Worm (Caenorhabditis elegans) whole organism, L1 larva: ENCODE data around the gene trpp-5.

Experiments
- C16A3.4 ChIP-seq: fragments of 150-350 bp; optimal IDR thresholded peaks from 2 replicates; lab custom pipeline; 2014; ENCODE audit warnings: missing biosample characterization, missing genetic modification characterization
- Y116A8C.19 ChIP-seq: sonication (generic microtip); optimal IDR thresholded peaks from 2 replicates; lab custom pipeline; 2016; ENCODE audit warnings: missing compliant biosample characterization, missing genetic modification characterization, borderline replicate concordance
- aha-1 ChIP-seq: fragments of 150-350 bp; optimal IDR thresholded peaks from 2 replicates; lab custom pipeline; 2014; ENCODE audit warnings: missing biosample characterization, missing genetic modification characterization
- aly-2 ChIP-seq: fragments of 150-350 bp; optimal IDR thresholded peaks from 2 replicates; lab custom pipeline; 2014; ENCODE audit warnings: missing biosample characterization, missing genetic modification characterization
- ama-1 ChIP-seq: fragments of 150-350 bp; optimal IDR thresholded peaks from 2 replicates; lab custom pipeline; 2014
- ceh-63 ChIP-seq: fragments of 200-800 bp; sonication (Bioruptor generic); optimal IDR thresholded peaks from 2 replicates; lab custom pipeline; 2018; ENCODE audit warnings: mild to moderate bottlenecking, missing genetic modification characterization, missing compliant biosample characterization
- ceh-8 ChIP-seq: fragments of 200-800 bp; sonication (Bioruptor generic); optimal IDR thresholded peaks from 2 replicates; lab custom pipeline; 2018; ENCODE audit warnings: mild to moderate bottlenecking, missing genetic modification characterization, moderate library complexity, missing compliant biosample characterization
- ceh-88 ChIP-seq: fragments of 200-800 bp; sonication (Bioruptor generic); IDR thresholded peaks from 2 replicates; pipeline ENCODE4 v1.3.6; 2022; ENCODE audit warnings: missing genetic modification characterization, missing compliant biosample characterization
- ceh-90 ChIP-seq: sonication (generic microtip); optimal IDR thresholded peaks from 2 replicates; lab custom pipeline; 2016; ENCODE audit warnings: missing genetic modification characterization, missing compliant biosample characterization
- ces-1 ChIP-seq: fragments of 150-350 bp; optimal IDR thresholded peaks from 2 replicates; lab custom pipeline; 2014; ENCODE audit warnings: missing biosample characterization, missing genetic modification reagents, missing genetic modification characterization
- dsc-1 ChIP-seq: sonication (generic microtip); optimal IDR thresholded peaks from 2 replicates; lab custom pipeline; 2016; ENCODE audit warnings: mild to moderate bottlenecking, missing genetic modification characterization, missing compliant biosample characterization
- egl-13 ChIP-seq: sonication (generic microtip); optimal IDR thresholded peaks from 2 replicates; lab custom pipeline; 2016; ENCODE audit warnings: missing genotype, missing genetic modification reagents, missing genetic modification characterization, missing compliant biosample characterization
- elt-3 ChIP-seq, 6 experiments: fragments of 150-350 bp in 1 of 6; sonication (generic microtip); optimal IDR thresholded peaks; 2 replicates each; lab custom pipeline; 2017 to 2018; ENCODE audit warnings: missing biosample characterization in 6 of 6, missing genetic modification characterization in 6 of 6, inconsistent platforms in 1 of 6
- ets-5 ChIP-seq: fragments of 200-800 bp; sonication (Bioruptor generic); IDR thresholded peaks from 2 replicates; pipeline ENCODE4 v1.3.6; 2022; ENCODE audit warnings: missing genetic modification characterization, missing compliant biosample characterization
- fkh-10 ChIP-seq: sonication (generic microtip); optimal IDR thresholded peaks from 2 replicates; lab custom pipeline; 2017; ENCODE audit warnings: missing biosample characterization, missing genetic modification reagents, missing genetic modification characterization
- fkh-4 ChIP-seq: sonication (generic microtip); optimal IDR thresholded peaks from 2 replicates; lab custom pipeline; 2016; ENCODE audit warnings: missing compliant biosample characterization, missing genetic modification characterization, borderline replicate concordance
- fkh-8 ChIP-seq: sonication (generic microtip); optimal IDR thresholded peaks from 2 replicates; lab custom pipeline; 2016; ENCODE audit warnings: mild to moderate bottlenecking, missing genetic modification characterization, missing compliant biosample characterization
- fos-1 ChIP-seq: fragments of 150-350 bp; optimal IDR thresholded peaks from 2 replicates; lab custom pipeline; 2014; ENCODE audit warnings: missing biosample characterization, missing genetic modification characterization
- hlh-17 ChIP-seq: fragments of 200-800 bp; sonication (Bioruptor generic); optimal IDR thresholded peaks from 2 replicates; lab custom pipeline; 2018; ENCODE audit warnings: missing genetic modification characterization, mild to moderate bottlenecking, missing compliant biosample characterization, moderate library complexity, borderline replicate concordance
- hpl-2 ChIP-seq: fragments of 150-350 bp; optimal IDR thresholded peaks from 2 replicates; lab custom pipeline; 2014; ENCODE audit warnings: missing biosample characterization, missing genetic modification reagents, missing genetic modification characterization
- lin-13 ChIP-seq: fragments of 150-350 bp; optimal IDR thresholded peaks from 2 replicates; lab custom pipeline; 2014; ENCODE audit warnings: missing biosample characterization, missing genetic modification reagents, missing genetic modification characterization
- lin-14 ChIP-seq: fragments of 200-800 bp; sonication (Bioruptor generic); optimal IDR thresholded peaks from 2 replicates; lab custom pipeline; 2018; ENCODE audit warnings: mild to moderate bottlenecking, missing genetic modification characterization, moderate library complexity, missing compliant biosample characterization
- lin-15B ChIP-seq: fragments of 150-350 bp; sonication (generic microtip); optimal IDR thresholded peaks from 3 replicates; lab custom pipeline; 2014; ENCODE audit warnings: missing biosample characterization, missing genetic modification characterization
- lin-39 ChIP-seq: fragments of 150-350 bp; optimal IDR thresholded peaks from 2 replicates; lab custom pipeline; 2014; ENCODE audit warnings: missing biosample characterization, missing genetic modification reagents, missing genetic modification characterization
- lir-3 ChIP-seq: sonication (generic microtip); optimal IDR thresholded peaks from 2 replicates; lab custom pipeline; 2016; ENCODE audit warnings: mild to moderate bottlenecking, missing genetic modification characterization, moderate library complexity, missing compliant biosample characterization; ENCODE audit not compliant: poor library complexity
- lsy-2 ChIP-seq, 2 experiments: fragments of 150-350 bp; optimal IDR thresholded peaks; 2 replicates each; lab custom pipeline; 2014; ENCODE audit warnings: missing biosample characterization in 2 of 2, missing genetic modification characterization in 2 of 2
- mab-9 ChIP-seq: fragments of 200-800 bp; sonication (Bioruptor generic); IDR thresholded peaks from 2 replicates; pipeline ENCODE4 v1.3.6; 2022; ENCODE audit warnings: missing genetic modification reagents, missing genetic modification characterization, missing compliant biosample characterization
- mef-2 ChIP-seq: fragments of 150-350 bp; optimal IDR thresholded peaks from 2 replicates; lab custom pipeline; 2014; ENCODE audit warnings: missing biosample characterization, missing genetic modification characterization
- mep-1 ChIP-seq: fragments of 150-350 bp; optimal IDR thresholded peaks from 2 replicates; lab custom pipeline; 2014; ENCODE audit warnings: missing biosample characterization, missing genetic modification characterization
- nhr-12 ChIP-seq: sonication (generic microtip); optimal IDR thresholded peaks from 2 replicates; lab custom pipeline; 2017; ENCODE audit warnings: missing biosample characterization, missing genetic modification characterization
- nhr-19 ChIP-seq: fragments of 200-800 bp; sonication (Bioruptor generic); conservative IDR thresholded peaks from 2 replicates; pipeline ENCODE4 v1.3.6; 2022; ENCODE audit warnings: missing genetic modification characterization, missing compliant biosample characterization
- nhr-28 ChIP-seq: fragments of 150-350 bp; optimal IDR thresholded peaks from 2 replicates; lab custom pipeline; 2014; ENCODE audit warnings: missing biosample characterization, missing genetic modification characterization
- nhr-47 ChIP-seq: sonication (generic microtip); optimal IDR thresholded peaks from 2 replicates; lab custom pipeline; 2016; ENCODE audit warnings: mild to moderate bottlenecking, missing genetic modification characterization, moderate library complexity, missing compliant biosample characterization
- nhr-71 ChIP-seq: sonication (generic microtip); optimal IDR thresholded peaks from 2 replicates; lab custom pipeline; 2016; ENCODE audit warnings: mild to moderate bottlenecking, missing genetic modification characterization, moderate library complexity, missing compliant biosample characterization
- nhr-77 ChIP-seq: fragments of 150-350 bp; optimal IDR thresholded peaks from 2 replicates; lab custom pipeline; 2014; ENCODE audit warnings: missing biosample characterization, missing genetic modification characterization
- nhr-84 ChIP-seq: sonication (generic microtip); optimal IDR thresholded peaks from 2 replicates; lab custom pipeline; 2017; ENCODE audit warnings: missing biosample characterization, missing genetic modification characterization
- nhr-85 ChIP-seq: sonication (generic microtip); peaks from one replicate; lab custom pipeline; 2016; ENCODE audit warnings: missing genetic modification characterization, inconsistent platforms, missing compliant biosample characterization
- pax-3 ChIP-seq: fragments of 200-800 bp; sonication (Bioruptor generic); optimal IDR thresholded peaks from 2 replicates; lab custom pipeline; 2018; ENCODE audit warnings: mild to moderate bottlenecking, missing genetic modification characterization, moderate library complexity, missing compliant biosample characterization
- pqm-1 ChIP-seq: sonication (generic microtip); optimal IDR thresholded peaks from 3 replicates; lab custom pipeline; 2017; ENCODE audit warnings: missing biosample characterization, missing genetic modification characterization
- snpc-4 ChIP-seq: fragments of 150-350 bp; optimal IDR thresholded peaks from 2 replicates; lab custom pipeline; 2014; ENCODE audit warnings: missing biosample characterization, missing genetic modification characterization
- sox-4 ChIP-seq: sonication (generic microtip); optimal IDR thresholded peaks from 2 replicates; lab custom pipeline; 2016; ENCODE audit warnings: missing genetic modification characterization, missing compliant biosample characterization
- sup-37 ChIP-seq: fragments of 200-800 bp; sonication (Bioruptor generic); optimal IDR thresholded peaks from 2 replicates; lab custom pipeline; 2018; ENCODE audit warnings: mild to moderate bottlenecking, missing genetic modification characterization, missing compliant biosample characterization
- tbx-2 ChIP-seq: sonication (generic microtip); optimal IDR thresholded peaks from 2 replicates; lab custom pipeline; 2016; ENCODE audit warnings: missing genetic modification characterization, missing compliant biosample characterization
- tlp-1 ChIP-seq: fragments of 150-350 bp; optimal IDR thresholded peaks from 2 replicates; lab custom pipeline; 2014; ENCODE audit warnings: missing biosample characterization, missing genetic modification characterization
- unc-130 ChIP-seq: fragments of 150-350 bp; optimal IDR thresholded peaks from 2 replicates; lab custom pipeline; 2017; ENCODE audit warnings: missing biosample characterization, missing genetic modification characterization, inconsistent platforms
- unc-62 ChIP-seq: fragments of 150-350 bp; optimal IDR thresholded peaks from 2 replicates; lab custom pipeline; 2014; ENCODE audit warnings: missing biosample characterization, missing genetic modification reagents, missing genetic modification characterization
- unc-86 ChIP-seq: sonication (generic microtip); optimal IDR thresholded peaks from 2 replicates; lab custom pipeline; 2016; ENCODE audit warnings: missing genetic modification characterization, missing compliant biosample characterization
- unc-98 ChIP-seq: fragments of 200-800 bp; sonication (Bioruptor generic); IDR thresholded peaks from 2 replicates; pipeline ENCODE4 v1.3.6; 2022; ENCODE audit warnings: missing genetic modification characterization, missing compliant biosample characterization
- vab-15 ChIP-seq: sonication (generic microtip); optimal IDR thresholded peaks from 2 replicates; lab custom pipeline; 2017; ENCODE audit warnings: missing genotype, mild to moderate bottlenecking, missing genetic modification characterization, missing compliant biosample characterization
- xbp-1 ChIP-seq: sonication (generic microtip); optimal IDR thresholded peaks from 2 replicates; lab custom pipeline; 2016; ENCODE audit warnings: missing genetic modification characterization, missing compliant biosample characterization
- zag-1 ChIP-seq: fragments of 150-350 bp; optimal IDR thresholded peaks from 2 replicates; lab custom pipeline; 2014; ENCODE audit warnings: missing biosample characterization, missing genetic modification characterization
- zip-4 ChIP-seq: fragments of 200-800 bp; sonication (Bioruptor generic); optimal IDR thresholded peaks from 2 replicates; lab custom pipeline; 2018; ENCODE audit warnings: mild to moderate bottlenecking, missing genetic modification characterization, moderate library complexity, missing compliant biosample characterization
- ztf-11 ChIP-seq, 2 experiments: sonication (generic microtip); optimal IDR thresholded peaks; 2 replicates each; lab custom pipeline; 2016 to 2017; ENCODE audit warnings: missing genetic modification characterization in 2 of 2, missing biosample characterization in 1 of 2, missing compliant biosample characterization in 1 of 2
- ztf-4 ChIP-seq: fragments of 150-350 bp; optimal IDR thresholded peaks from 2 replicates; lab custom pipeline; 2014; ENCODE audit warnings: missing biosample characterization, missing genetic modification characterization

Gene trpp-5

DNA sequence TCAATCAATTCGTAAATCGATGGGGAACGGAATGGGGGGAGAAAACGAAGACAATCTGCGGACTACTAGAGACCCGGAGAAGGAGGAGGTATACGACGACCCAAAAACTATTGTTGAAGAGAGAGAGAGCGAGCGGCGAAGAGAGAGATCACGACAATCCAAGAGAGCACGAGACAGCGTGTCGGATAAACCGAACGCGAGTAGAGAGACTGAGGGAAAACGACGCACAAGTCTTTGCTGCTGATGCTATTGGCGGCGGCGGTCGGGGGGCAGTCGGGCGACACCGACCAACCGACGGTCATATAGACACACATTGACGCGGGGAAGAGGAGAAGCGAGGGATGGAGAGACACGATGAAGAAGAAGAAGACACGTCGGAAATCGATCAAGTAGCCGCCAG is 20.3 kb upstream of the trpp-5 start:
- TF ChIP-seq lin-14 (GFP tag; lab: Kevin White, UChicago) = peak; percentile 98
- TF ChIP-seq xbp-1 = peak; percentile 81
- peak; percentile 52 for TF ChIP-seq sup-37 (GFP tag; lab: Kevin White, UChicago)
- TF ChIP-seq aha-1 (tag; lab: Kevin White, UChicago) = no peak
- TF ChIP-seq zip-4 = no peak
- peak; percentile 30 for TF ChIP-seq fos-1
- TF ChIP-seq lsy-2 (tag; optimal IDR thresholded peaks at IDR 0.05; lab: Kevin White, UChicago) = peak; percentile 63 to 83
- TF ChIP-seq C16A3.4 = peak; percentile 71
- no peak for TF ChIP-seq nhr-84
- peak; percentile 79 for TF ChIP-seq nhr-47
- TF ChIP-seq hlh-17 = no peak
- no peak for TF ChIP-seq ceh-90
- peak; percentile 72 for TF ChIP-seq unc-130 (tag; lab: Kevin White, UChicago)
- no peak for TF ChIP-seq ceh-63 (GFP tag; lab: Kevin White, UChicago)
- peak; percentile 79 for TF ChIP-seq tbx-2
- TF ChIP-seq nhr-12 = no peak
- TF ChIP-seq vab-15 (tag; lab: Kevin White, UChicago) = no peak
- no peak for TF ChIP-seq unc-98
- TF ChIP-seq mab-9 = no peak; the same call in 1 of the 2 replicates
- peak; percentile 10 for TF ChIP-seq ztf-4 (tag; lab: Kevin White, UChicago)
- TF ChIP-seq mef-2 (tag; lab: Kevin White, UChicago) = no peak
- peak; percentile 26 for TF ChIP-seq aly-2 (tag; lab: Kevin White, UChicago)
- peak; percentile 36 for TF ChIP-seq pax-3 (tag; lab: Kevin White, UChicago)
- TF ChIP-seq nhr-77 = peak; percentile 63
- peak; percentile 75 for TF ChIP-seq dsc-1 (tag; lab: Kevin White, UChicago)
- TF ChIP-seq fkh-10 (GFP tag; lab: Kevin White, UChicago) = peak; percentile 42
- peak; percentile 77 for TF ChIP-seq fkh-8
- TF ChIP-seq egl-13 (tag; lab: Kevin White, UChicago) = peak; percentile 67
- no peak for TF ChIP-seq unc-62
- TF ChIP-seq Y116A8C.19 (tag; lab: Kevin White, UChicago) = no peak
- TF ChIP-seq nhr-85 (tag; lab: Kevin White, UChicago) = peak; percentile 90
- TF ChIP-seq pqm-1 = no peak
- TF ChIP-seq mep-1 (tag; lab: Kevin White, UChicago) = peak; percentile 58
- TF ChIP-seq ces-1 = no peak
- TF ChIP-seq elt-3 (tag; optimal IDR thresholded peaks at IDR 0.05; lab: Kevin White, UChicago) = peak in 2 of 6 experiments; percentile 15 to 56
- TF ChIP-seq zag-1 (tag; lab: Kevin White, UChicago) = no peak
- TF ChIP-seq snpc-4 = peak; percentile 73
- TF ChIP-seq sox-4 (tag; lab: Kevin White, UChicago) = peak; percentile 5
- no peak for TF ChIP-seq lin-13 (GFP tag; lab: Kevin White, UChicago)
- no peak for TF ChIP-seq ceh-88 (GFP tag; lab: Robert Waterston, UW)
- TF ChIP-seq ets-5 (GFP tag; lab: Robert Waterston, UW) = no peak
- TF ChIP-seq lir-3 (tag; lab: Kevin White, UChicago) = no peak
- TF ChIP-seq nhr-19 (GFP tag; lab: Robert Waterston, UW) = peak; percentile 62
- no peak for TF ChIP-seq ama-1 (lab: Kevin White, UChicago)
- TF ChIP-seq fkh-4 (tag; lab: Kevin White, UChicago) = no peak
- TF ChIP-seq tlp-1 (tag; lab: Kevin White, UChicago) = no peak
- peak; percentile 15 for TF ChIP-seq lin-15B
- TF ChIP-seq nhr-28 (tag; lab: Kevin White, UChicago) = no peak
- TF ChIP-seq unc-86 (tag; lab: Kevin White, UChicago) = peak; percentile 67
- TF ChIP-seq lin-39 (tag; lab: Kevin White, UChicago) = no peak
- no peak for TF ChIP-seq hpl-2
- TF ChIP-seq ceh-8 (GFP tag; lab: Kevin White, UChicago) = peak; percentile 21
- peak; percentile 86 for TF ChIP-seq nhr-71 (tag; lab: Kevin White, UChicago)
- TF ChIP-seq ztf-11 (tag; optimal IDR thresholded peaks at IDR 0.05; lab: Kevin White, UChicago) = peak in 1 of 2 experiments; percentile 53
